Fruit fly (Drosophila melanogaster): ENCODE measurements around the gene tw.

- TF ChIP-seq CG11902 (GFP tag; optimal IDR thresholded peaks at IDR 0.05) = no peak
- no peak for TF ChIP-seq Ets21C (GFP tag; optimal IDR thresholded peaks at IDR 0.05)
- no peak for TF ChIP-seq CG6792 (GFP tag; optimal IDR thresholded peaks at IDR 0.05)
- no peak for TF ChIP-seq Blimp-1 (GFP tag; optimal IDR thresholded peaks at IDR 0.05)
These were observed 18.5 kb upstream of the tw start for dm6 chrX:766094-766493.
